Worm (Caenorhabditis elegans): ENCODE measurements around the gene W02D7.12.

W02D7.12 gene

DNA sequence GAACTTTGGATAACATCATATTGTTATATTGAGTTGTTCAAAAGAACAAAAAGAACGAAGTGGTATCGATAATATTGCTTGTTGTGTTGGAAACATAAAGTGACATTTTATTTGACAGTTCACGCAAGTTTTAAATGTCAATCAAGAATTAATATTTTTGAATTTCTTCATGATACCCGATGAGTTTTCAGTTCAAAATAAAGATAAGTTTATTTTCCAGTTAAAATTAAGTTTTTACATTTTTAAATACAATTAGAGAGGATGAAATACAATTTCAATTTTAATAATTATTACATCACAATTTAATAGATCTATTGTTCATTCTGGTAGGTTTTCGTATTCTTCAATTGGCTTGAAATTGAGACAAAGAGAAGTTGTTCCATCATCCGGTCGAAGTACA is 13.8 kb upstream of the W02D7.12 start, which contains the start of gene W02D7.4:
TSS of gene W02D7.4 (minus strand) at position 101 of the 400 bp plus-strand sequence.
- TF ChIP-seq nhr-23 (tag; optimal IDR thresholded peaks at IDR 0.05) = no peak
- TF ChIP-seq fkh-2 (tag; optimal IDR thresholded peaks at IDR 0.05) = no peak
- TF ChIP-seq fos-1 (tag; optimal IDR thresholded peaks at IDR 0.05) = no peak
- no peak for TF ChIP-seq zag-1 (tag; optimal IDR thresholded peaks at IDR 0.05)
- no peak for TF ChIP-seq pqm-1 (tag; optimal IDR thresholded peaks at IDR 0.05)
- TF ChIP-seq ceh-82 (tag; optimal IDR thresholded peaks at IDR 0.05) = no peak
- TF ChIP-seq skn-1 (tag; optimal IDR thresholded peaks at IDR 0.05) = no peak
- TF ChIP-seq nhr-43 (tag; optimal IDR thresholded peaks at IDR 0.05; ENCODE audit: poor library complexity, severe bottlenecking) = no peak
- TF ChIP-seq nhr-76 (tag; optimal IDR thresholded peaks at IDR 0.05) = no peak
- TF ChIP-seq aly-2 (tag; optimal IDR thresholded peaks at IDR 0.05) = no peak
- TF ChIP-seq nhr-67 (tag; optimal IDR thresholded peaks at IDR 0.05) = no peak
- TF ChIP-seq mdl-1 (tag; optimal IDR thresholded peaks at IDR 0.05) = no peak
- TF ChIP-seq egl-5 (tag; optimal IDR thresholded peaks at IDR 0.05) = no peak

DNA sequence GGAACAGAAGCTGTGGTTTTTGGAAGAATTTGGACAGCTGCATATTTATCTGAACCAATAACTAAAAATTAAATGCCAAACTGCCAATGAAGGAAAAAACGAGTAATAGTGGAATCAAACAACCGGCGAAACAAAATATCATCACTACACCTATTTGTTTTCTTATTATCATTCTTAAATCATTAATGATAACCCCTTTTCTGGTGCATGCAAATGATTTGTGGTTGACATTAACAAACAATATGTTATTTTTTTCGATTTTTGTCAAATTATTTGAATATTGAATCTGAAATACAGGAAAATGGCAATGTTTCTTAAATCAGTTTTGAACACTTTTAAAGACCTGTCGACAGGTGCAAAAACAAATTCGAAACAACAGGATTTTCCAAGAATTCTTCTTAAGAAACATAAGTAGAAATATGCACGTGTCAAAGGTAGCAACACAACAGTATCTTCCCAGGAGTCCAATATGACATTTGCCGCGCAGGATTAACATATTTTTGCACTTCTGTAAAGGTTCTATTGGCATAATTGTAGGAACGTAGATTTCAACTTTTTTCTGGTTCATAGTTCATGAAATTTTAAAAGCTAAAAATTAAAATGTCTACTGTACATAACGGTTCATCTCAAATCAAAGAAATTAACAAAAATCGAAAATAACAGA is 12.0 kb upstream of the W02D7.12 start, which contains the start of gene W02D7.5:
TSS of gene W02D7.5 (minus strand) at position 51 of the 664 bp plus-strand sequence.
- TF ChIP-seq ceh-9 (tag; optimal IDR thresholded peaks at IDR 0.05) (no peak), nhr-11 (tag; optimal IDR thresholded peaks at IDR 0.05) (no peak), nhr-12 (tag; optimal IDR thresholded peaks at IDR 0.05) (no peak), hmg-11 (tag; optimal IDR thresholded peaks at IDR 0.05) (no peak), mml-1 (tag; optimal IDR thresholded peaks at IDR 0.05) (no peak), nhr-67 (tag; optimal IDR thresholded peaks at IDR 0.05) (no peak)

DNA sequence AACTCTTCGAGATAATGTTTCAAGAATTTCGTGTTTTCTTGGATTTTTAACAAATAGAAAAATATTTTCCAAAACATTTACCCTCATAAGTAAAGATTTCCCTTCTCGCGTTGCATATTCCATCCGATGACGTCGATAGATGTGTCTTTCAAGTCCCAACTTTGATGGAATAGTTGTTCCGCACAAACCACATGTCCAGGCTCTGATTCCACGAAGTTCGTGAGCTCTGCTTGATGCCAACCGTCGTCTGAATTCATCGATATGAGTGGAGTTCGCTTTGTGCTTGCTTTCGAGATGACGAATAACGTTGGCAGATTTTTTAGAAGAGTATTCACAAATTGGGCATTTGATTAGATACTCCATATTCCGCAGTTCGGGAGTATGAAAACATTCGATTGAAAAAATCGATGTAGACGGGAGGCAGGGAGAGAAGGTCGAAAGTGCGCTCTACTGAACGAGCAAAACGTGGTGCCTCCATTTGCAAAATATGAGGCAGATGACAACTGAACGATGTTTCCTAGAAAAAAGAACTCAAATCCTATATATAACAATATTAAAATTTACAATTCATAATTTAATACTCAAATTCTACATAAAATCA is 10.3 kb upstream of the W02D7.12 start, which contains the start of gene W02D7.6:
TSS of gene W02D7.6 (minus strand) at position 573 of the 601 bp plus-strand sequence.
- no peak for TF ChIP-seq nhr-76 (tag; optimal IDR thresholded peaks at IDR 0.05)
- no peak for TF ChIP-seq ZK546.5 (tag; optimal IDR thresholded peaks at IDR 0.05)
- TF ChIP-seq nhr-67 (tag; optimal IDR thresholded peaks at IDR 0.05) = no peak
- TF ChIP-seq ztf-4 (tag; optimal IDR thresholded peaks at IDR 0.05) = no peak
- TF ChIP-seq fkh-2 (tag; optimal IDR thresholded peaks at IDR 0.05) = no peak
- TF ChIP-seq unc-39 (tag; optimal IDR thresholded peaks at IDR 0.05) = no peak
- TF ChIP-seq mdl-1 (tag; optimal IDR thresholded peaks at IDR 0.05) = no peak
- peak; percentile 19 for TF ChIP-seq nfya-1 (tag; optimal IDR thresholded peaks at IDR 0.05; ENCODE audit: insufficient read depth)
- no peak for TF ChIP-seq daf-12 (tag; optimal IDR thresholded peaks at IDR 0.05)
- TF ChIP-seq nhr-23 (tag; optimal IDR thresholded peaks at IDR 0.05) = peak; percentile 5
- TF ChIP-seq fkh-10 (GFP tag; optimal IDR thresholded peaks at IDR 0.05) = no peak
- peak; percentile 13 for TF ChIP-seq elt-2 (tag; optimal IDR thresholded peaks at IDR 0.05)
- TF ChIP-seq eor-1 (tag; optimal IDR thresholded peaks at IDR 0.05) = no peak
- TF ChIP-seq nhr-25 (tag; optimal IDR thresholded peaks at IDR 0.05) = no peak
- no peak for TF ChIP-seq lin-39 (tag; optimal IDR thresholded peaks at IDR 0.05)
- TF ChIP-seq unc-62 (GFP tag; optimal IDR thresholded peaks at IDR 0.05) = no peak
- TF ChIP-seq ceh-28 (tag; optimal IDR thresholded peaks at IDR 0.05) = peak; percentile 22
- TF ChIP-seq ztf-11 (tag; optimal IDR thresholded peaks at IDR 0.05) = no peak
- no peak for TF ChIP-seq elt-3 (tag; optimal IDR thresholded peaks at IDR 0.05)
- TF ChIP-seq aly-2 (tag; optimal IDR thresholded peaks at IDR 0.05) = no peak
- TF ChIP-seq lsy-12 (tag; optimal IDR thresholded peaks at IDR 0.05) = no peak
- TF ChIP-seq nhr-77 (tag; optimal IDR thresholded peaks at IDR 0.05) = no peak
- TF ChIP-seq snpc-4 (tag; optimal IDR thresholded peaks at IDR 0.05) = peak; percentile 38
- TF ChIP-seq nhr-43 (tag; optimal IDR thresholded peaks at IDR 0.05; ENCODE audit: poor library complexity, severe bottlenecking) = no peak
- no peak for TF ChIP-seq tbx-2 (tag; optimal IDR thresholded peaks at IDR 0.05)
- TF ChIP-seq mml-1 (tag; optimal IDR thresholded peaks at IDR 0.05) = no peak
- no peak for TF ChIP-seq nhr-11 (tag; optimal IDR thresholded peaks at IDR 0.05)
- TF ChIP-seq R02D3.7 (tag; optimal IDR thresholded peaks at IDR 0.05) = no peak
- TF ChIP-seq egl-5 (tag; optimal IDR thresholded peaks at IDR 0.05) = no peak
- TF ChIP-seq elt-1 (tag; optimal IDR thresholded peaks at IDR 0.05) = no peak
- TF ChIP-seq ceh-9 (tag; optimal IDR thresholded peaks at IDR 0.05) = no peak
- no peak for TF ChIP-seq ceh-16 (tag; optimal IDR thresholded peaks at IDR 0.05)
- TF ChIP-seq jun-1 (tag; optimal IDR thresholded peaks at IDR 0.05) = no peak
- TF ChIP-seq hmg-11 (tag; optimal IDR thresholded peaks at IDR 0.05) = no peak
- peak; percentile 26 for TF ChIP-seq lin-15B (tag; optimal IDR thresholded peaks at IDR 0.05)
- TF ChIP-seq skn-1 (tag; optimal IDR thresholded peaks at IDR 0.05) = no peak
- TF ChIP-seq pha-4 (tag; optimal IDR thresholded peaks at IDR 0.05) = peak; percentile 23
- TF ChIP-seq nhr-237 (tag; optimal IDR thresholded peaks at IDR 0.05) = no peak
- TF ChIP-seq pqm-1 (tag; optimal IDR thresholded peaks at IDR 0.05) = peak; percentile 8
- TF ChIP-seq ceh-82 (tag; optimal IDR thresholded peaks at IDR 0.05) = no peak
- no peak for TF ChIP-seq nhr-12 (tag; optimal IDR thresholded peaks at IDR 0.05)
- TF ChIP-seq zag-1 (tag; optimal IDR thresholded peaks at IDR 0.05) = no peak
- TF ChIP-seq nhr-28 (tag; optimal IDR thresholded peaks at IDR 0.05) = no peak
- no peak for TF ChIP-seq fos-1 (tag; optimal IDR thresholded peaks at IDR 0.05)
- TF ChIP-seq sea-2 (GFP tag; optimal IDR thresholded peaks at IDR 0.05) = no peak

Data from whole organism, L3 larva.